Worm (Caenorhabditis elegans): ENCODE results near the gene rpl-6.

The rpl-6 gene

ce11 chrIII:7207903-7208497 is at the start of gene rpl-6:
TSS of gene rpl-6 (plus strand) at chrIII:7208447.
- TF ChIP-seq unc-62 (GFP tag; optimal IDR thresholded peaks at IDR 0.05), result no peak

- no peak for TF ChIP-seq unc-62 (GFP tag; optimal IDR thresholded peaks at IDR 0.05)
These were observed 49.5 kb upstream of the rpl-6 start, which contains the start of gene nuo-4 for ce11 chrIII:7158709-7159108. TSS of gene nuo-4 (minus strand) at chrIII:7158809.

- no peak for TF ChIP-seq unc-62 (GFP tag; optimal IDR thresholded peaks at IDR 0.05)
These were observed 49.0 kb upstream of the rpl-6 start for ce11 chrIII:7159246-7159645.

ce11 chrIII:7161055-7161454 is 47.2 kb upstream of the rpl-6 start, which contains the start of gene rnp-7:
TSS of gene rnp-7 (minus strand) at chrIII:7161155.
- no peak for TF ChIP-seq unc-62 (GFP tag; optimal IDR thresholded peaks at IDR 0.05)

- no peak for TF ChIP-seq unc-62 (GFP tag; optimal IDR thresholded peaks at IDR 0.05)
These were observed 46.0 kb upstream of the rpl-6 start, which contains the start of the genes syf-2 and K04G7.1 for ce11 chrIII:7162065-7162762. TSS of gene syf-2 (minus strand) at chrIII:7162115. TSS of gene K04G7.1 (plus strand) at chrIII:7162712.

ce11 chrIII:7165276-7165675 is 43.0 kb upstream of the rpl-6 start:
- TF ChIP-seq unc-62 (GFP tag; optimal IDR thresholded peaks at IDR 0.05), result no peak

ce11 chrIII:7165816-7166229 is 42.4 kb upstream of the rpl-6 start:
- no peak for TF ChIP-seq unc-62 (GFP tag; optimal IDR thresholded peaks at IDR 0.05)

ce11 chrIII:7166664-7167567 is 41.3 kb upstream of the rpl-6 start:
- TF ChIP-seq unc-62 (GFP tag; optimal IDR thresholded peaks at IDR 0.05), result no peak

- TF ChIP-seq unc-62 (GFP tag; optimal IDR thresholded peaks at IDR 0.05), result no peak
These were observed 40.7 kb upstream of the rpl-6 start, which contains the start of gene acs-4 for ce11 chrIII:7167568-7167937. TSS of gene acs-4 (plus strand) at chrIII:7167838.

ce11 chrIII:7170090-7170489 is 38.2 kb upstream of the rpl-6 start:
- no peak for TF ChIP-seq unc-62 (GFP tag; optimal IDR thresholded peaks at IDR 0.05)

ce11 chrIII:7178497-7178896 is 29.8 kb upstream of the rpl-6 start:
- TF ChIP-seq unc-62 (GFP tag; optimal IDR thresholded peaks at IDR 0.05), result no peak

- TF ChIP-seq unc-62 (GFP tag; optimal IDR thresholded peaks at IDR 0.05), result no peak
These were observed 28.5 kb upstream of the rpl-6 start, which contains the start of the genes rps-14 and rpl-36 for ce11 chrIII:7179538-7180301. TSS of gene rps-14 (minus strand) at chrIII:7179588. TSS of gene rpl-36 (plus strand) at chrIII:7180251.

ce11 chrIII:7180613-7181012 is 27.6 kb upstream of the rpl-6 start, which contains the start of gene ndab-2:
TSS of gene ndab-2 (plus strand) at chrIII:7180752.
- no peak for TF ChIP-seq unc-62 (GFP tag; optimal IDR thresholded peaks at IDR 0.05)

ce11 chrIII:7181822-7182221 is 26.4 kb upstream of the rpl-6 start, which contains the start of gene epg-4:
TSS of gene epg-4 (plus strand) at chrIII:7182167.
- no peak for TF ChIP-seq unc-62 (GFP tag; optimal IDR thresholded peaks at IDR 0.05)

ce11 chrIII:7184022-7184421 is 24.2 kb upstream of the rpl-6 start, which contains the start of gene yju-2:
TSS of gene yju-2 (plus strand) at chrIII:7184336.
- no peak for TF ChIP-seq unc-62 (GFP tag; optimal IDR thresholded peaks at IDR 0.05)

Data from whole organism, dauer.